Fruit fly (Drosophila melanogaster) whole organism, embryonic: ENCODE results near the gene Sf3b3.
A peak's percentile ranks its signal among the peaks of the same experiment; 100 is the strongest.

Experiments used
- Abd-B ChIP-seq: fragments of 200-800 bp; sonication (Bioruptor generic); optimal IDR thresholded peaks from 2 replicates; lab custom pipeline; 2018; ENCODE audit warnings: missing biosample characterization, mild to moderate bottlenecking, missing genetic modification characterization, moderate library complexity
- Antp ChIP-seq: fragments of 200-800 bp; sonication (Bioruptor generic); optimal IDR thresholded peaks from 3 replicates; lab custom pipeline; 2016; ENCODE audit warnings: missing biosample characterization, missing genetic modification characterization
- B-H1 ChIP-seq: fragments of 200-800 bp; sonication (Bioruptor generic); IDR thresholded peaks from 3 replicates; pipeline ENCODE4 v1.3.6; 2022; ENCODE audit warnings: missing biosample characterization, missing genetic modification characterization
- BtbVII ChIP-seq: fragments of 200-800 bp; sonication (Bioruptor generic); optimal IDR thresholded peaks from 3 replicates; lab custom pipeline; 2017; ENCODE audit warnings: missing biosample characterization, mild to moderate bottlenecking, missing genetic modification characterization
- CG1024 ChIP-seq: fragments of 200-800 bp; sonication (Bioruptor generic); IDR thresholded peaks from 2 replicates; pipeline ENCODE4 v1.3.6; 2022; ENCODE audit warnings: missing biosample characterization, missing genetic modification characterization
- CG10462 ChIP-seq: fragments of 200-800 bp; sonication (Bioruptor generic); optimal IDR thresholded peaks from 2 replicates; lab custom pipeline; 2016; ENCODE audit warnings: missing biosample characterization, missing genetic modification characterization
- CG10654 ChIP-seq: fragments of 200-800 bp; sonication (Bioruptor generic); optimal IDR thresholded peaks from 2 replicates; lab custom pipeline; 2016; ENCODE audit warnings: missing biosample characterization, missing genetic modification characterization
- CG11504 ChIP-seq: fragments of 200-800 bp; sonication (Bioruptor generic); optimal IDR thresholded peaks from 3 replicates; lab custom pipeline; 2019; ENCODE audit warnings: missing biosample characterization, mild to moderate bottlenecking, missing genetic modification characterization, moderate library complexity
- CG11696 ChIP-seq: fragments of 200-800 bp; sonication (Bioruptor generic); IDR thresholded peaks from 2 replicates; pipeline ENCODE4 v1.3.6; 2022; ENCODE audit warnings: missing biosample characterization, missing genetic modification characterization
- CG12104 ChIP-seq: fragments of 200-800 bp; sonication (Bioruptor generic); optimal IDR thresholded peaks from 3 replicates; lab custom pipeline; 2016; ENCODE audit warnings: missing biosample characterization, missing genetic modification characterization
- CG12236 ChIP-seq: fragments of 200-800 bp; sonication (Bioruptor generic); optimal IDR thresholded peaks from 2 replicates; lab custom pipeline; 2016; ENCODE audit warnings: missing biosample characterization, missing genetic modification characterization
- CG1233 ChIP-seq: fragments of 200-800 bp; sonication (Bioruptor generic); optimal IDR thresholded peaks from 4 replicates; lab custom pipeline; 2018; ENCODE audit warnings: missing biosample characterization, mild to moderate bottlenecking, missing genetic modification characterization
- CG13123 ChIP-seq: fragments of 200-800 bp; sonication (Bioruptor generic); optimal IDR thresholded peaks from 2 replicates; lab custom pipeline; 2016; ENCODE audit warnings: missing biosample characterization, missing genetic modification characterization
- CG14014 ChIP-seq: fragments of 200-800 bp; sonication (Bioruptor generic); IDR thresholded peaks from 2 replicates; pipeline ENCODE4 v1.3.6; 2022; ENCODE audit warnings: missing biosample characterization, missing genetic modification characterization
- CG17802 ChIP-seq: fragments of 200-800 bp; sonication (Bioruptor generic); optimal IDR thresholded peaks from 2 replicates; lab custom pipeline; 2018; ENCODE audit warnings: missing biosample characterization, mild to moderate bottlenecking, missing genetic modification characterization, moderate library complexity
- CG2199 ChIP-seq: fragments of 200-800 bp; sonication (Bioruptor generic); IDR thresholded peaks from 3 replicates; pipeline ENCODE4 v1.3.6; 2022; ENCODE audit warnings: missing biosample characterization, missing genetic modification characterization
- CG2875 ChIP-seq: fragments of 200-800 bp; sonication (Bioruptor generic); optimal IDR thresholded peaks from 2 replicates; lab custom pipeline; 2017; ENCODE audit warnings: missing biosample characterization, mild to moderate bottlenecking, missing genetic modification characterization, missing genetic modification reagents
- CG32767 ChIP-seq: fragments of 200-800 bp; sonication (Bioruptor generic); IDR thresholded peaks from 2 replicates; pipeline ENCODE4 v1.3.6; 2022; ENCODE audit warnings: missing biosample characterization, missing genetic modification characterization
- CG32772 ChIP-seq: fragments of 200-800 bp; sonication (Bioruptor generic); IDR thresholded peaks from 2 replicates; pipeline ENCODE4 v1.3.6; 2022; ENCODE audit warnings: missing biosample characterization, missing genetic modification characterization
- CG4360 ChIP-seq: fragments of 200-800 bp; sonication (Bioruptor generic); IDR thresholded peaks from 2 replicates; pipeline ENCODE4 v1.3.6; 2022; ENCODE audit warnings: missing biosample characterization, missing genetic modification characterization
- CG43689 ChIP-seq: fragments of 200-800 bp; sonication (Bioruptor generic); IDR thresholded peaks from 2 replicates; pipeline ENCODE4 v1.3.6; 2022; ENCODE audit warnings: missing biosample characterization, missing genetic modification characterization
- CG9727 ChIP-seq: fragments of 200-800 bp; sonication (Bioruptor generic); optimal IDR thresholded peaks from 3 replicates; lab custom pipeline; 2017; ENCODE audit warnings: missing biosample characterization, mild to moderate bottlenecking, missing genetic modification characterization
- CG9876 ChIP-seq: fragments of 200-800 bp; sonication (Bioruptor generic); optimal IDR thresholded peaks from 2 replicates; lab custom pipeline; 2016; ENCODE audit warnings: missing biosample characterization, missing genetic modification characterization
- CHES-1-like ChIP-seq: fragments of 200-800 bp; sonication (Bioruptor generic); optimal IDR thresholded peaks from 2 replicates; lab custom pipeline; 2016; ENCODE audit warnings: missing biosample characterization, missing genetic modification characterization
- Dfd ChIP-seq, 2 experiments: fragments of >200 bp; optimal IDR thresholded peaks; 2 replicates each; lab custom pipeline; 2017; ENCODE audit warnings: missing biosample characterization in 2 of 2, missing genetic modification characterization in 2 of 2
- Dll ChIP-seq: fragments of 200-800 bp; sonication (Bioruptor generic); IDR thresholded peaks from 4 replicates; pipeline ENCODE4 v1.3.6; 2022; ENCODE audit warnings: missing biosample characterization, missing genetic modification characterization; ENCODE audit not compliant: partially characterized antibody
- Dp ChIP-seq: fragments of 200-800 bp; sonication (Bioruptor generic); optimal IDR thresholded peaks from 2 replicates; lab custom pipeline; 2018; ENCODE audit warnings: missing biosample characterization, mild to moderate bottlenecking, missing genetic modification characterization, moderate library complexity
- Ets97D ChIP-seq: fragments of 200-800 bp; sonication (Bioruptor generic); optimal IDR thresholded peaks from 3 replicates; lab custom pipeline; 2016; ENCODE audit warnings: missing biosample characterization, missing genetic modification characterization
- GATAe ChIP-seq: fragments of 200-800 bp; sonication (Bioruptor generic); conservative IDR thresholded peaks from 2 replicates; pipeline ENCODE4 v1.3.6; 2022; ENCODE audit warnings: missing biosample characterization, missing genetic modification characterization
- HHEX ChIP-seq: fragments of 200-800 bp; sonication (Bioruptor generic); optimal IDR thresholded peaks from 3 replicates; lab custom pipeline; 2017; ENCODE audit warnings: missing biosample characterization, mild to moderate bottlenecking, missing genetic modification characterization, missing genetic modification reagents
- Hmx ChIP-seq: fragments of 200-800 bp; sonication (Bioruptor generic); optimal IDR thresholded peaks from 2 replicates; lab custom pipeline; 2016; ENCODE audit warnings: missing biosample characterization, missing genetic modification characterization
- Hr78 ChIP-seq, 2 experiments: fragments of 200-800 bp in 1 of 2; fragments of >200 bp in 1 of 2; sonication (Bioruptor generic) in 1 of 2; optimal IDR thresholded peaks; 2 replicates each; lab custom pipeline; 2017 to 2019; ENCODE audit warnings: missing biosample characterization in 2 of 2, missing genetic modification characterization in 2 of 2, mild to moderate bottlenecking in 1 of 2, moderate library complexity in 1 of 2
- Lpt ChIP-seq: fragments of >200 bp; optimal IDR thresholded peaks from 2 replicates; lab custom pipeline; 2018; ENCODE audit warnings: missing biosample characterization, missing genetic modification characterization
- Myb ChIP-seq: fragments of 200-800 bp; sonication (Bioruptor generic); optimal IDR thresholded peaks from 2 replicates; lab custom pipeline; 2016; ENCODE audit warnings: missing biosample characterization, missing genetic modification characterization
- Oaz ChIP-seq: fragments of 200-800 bp; sonication (Bioruptor generic); IDR thresholded peaks from 2 replicates; pipeline ENCODE4 v1.3.6; 2022; ENCODE audit warnings: missing biosample characterization, missing genetic modification characterization
- Pdp1 ChIP-seq, 2 experiments: fragments of 200-800 bp; sonication (Bioruptor generic); optimal IDR thresholded peaks; 3 replicates each; lab custom pipeline; 2016; ENCODE audit warnings: missing biosample characterization in 2 of 2, missing genetic modification characterization in 2 of 2, mild to moderate bottlenecking in 1 of 2, moderate library complexity in 1 of 2
- Xrp1 ChIP-seq: fragments of 200-800 bp; sonication (Bioruptor generic); IDR thresholded peaks from 2 replicates; pipeline ENCODE4 v1.3.6; 2022; ENCODE audit warnings: missing biosample characterization, missing genetic modification characterization
- al ChIP-seq: fragments of 200-800 bp; sonication (Bioruptor generic); IDR thresholded peaks from 2 replicates; pipeline ENCODE4 v1.3.6; 2022; ENCODE audit warnings: missing biosample characterization, missing genetic modification characterization
- cas ChIP-seq: fragments of 200-800 bp; sonication (Bioruptor generic); IDR thresholded peaks from 2 replicates; pipeline ENCODE4 v1.3.6; 2022; ENCODE audit warnings: missing biosample characterization, missing genetic modification characterization
- chn ChIP-seq: fragments of 200-800 bp; sonication (Bioruptor generic); optimal IDR thresholded peaks from 2 replicates; lab custom pipeline; 2016; ENCODE audit warnings: missing biosample characterization, missing genetic modification characterization
- disco-r ChIP-seq: fragments of 200-800 bp; sonication (Bioruptor generic); optimal IDR thresholded peaks from 2 replicates; lab custom pipeline; 2016; ENCODE audit warnings: missing biosample characterization, missing genetic modification characterization
- dm ChIP-seq: fragments of 200-800 bp; sonication (Bioruptor generic); optimal IDR thresholded peaks from 3 replicates; lab custom pipeline; 2016; ENCODE audit warnings: missing biosample characterization, missing genetic modification characterization
- ewg ChIP-seq: fragments of 200-800 bp; sonication (Bioruptor generic); optimal IDR thresholded peaks from 3 replicates; lab custom pipeline; 2017; ENCODE audit warnings: mild to moderate bottlenecking, missing biosample characterization, missing genetic modification reagents, missing genetic modification characterization
- fd64A ChIP-seq: fragments of 200-800 bp; sonication (Bioruptor generic); optimal IDR thresholded peaks from 3 replicates; lab custom pipeline; 2018; ENCODE audit warnings: missing biosample characterization, mild to moderate bottlenecking, missing genetic modification characterization
- jigr1 ChIP-seq: fragments of 200-800 bp; sonication (Bioruptor generic); IDR thresholded peaks from 3 replicates; pipeline ENCODE4 v1.3.6; 2022; ENCODE audit warnings: missing biosample characterization, missing genetic modification characterization
- kah ChIP-seq: fragments of 200-800 bp; sonication (Bioruptor generic); optimal IDR thresholded peaks from 2 replicates; lab custom pipeline; 2018; ENCODE audit warnings: missing biosample characterization, mild to moderate bottlenecking, missing genetic modification characterization
- stwl ChIP-seq: fragments of 200-800 bp; sonication (Bioruptor generic); optimal IDR thresholded peaks from 3 replicates; lab custom pipeline; 2018; ENCODE audit warnings: missing biosample characterization, mild to moderate bottlenecking, missing genetic modification characterization, moderate library complexity
- vfl ChIP-seq: fragments of 200-800 bp; sonication (Bioruptor generic); optimal IDR thresholded peaks from 2 replicates; lab custom pipeline; 2016; ENCODE audit warnings: missing biosample characterization, missing genetic modification characterization
- z ChIP-seq: fragments of 200-800 bp; sonication (Bioruptor generic); IDR thresholded peaks from 3 replicates; pipeline ENCODE4 v1.3.6; 2022; ENCODE audit warnings: missing biosample characterization, missing genetic modification characterization

Gene Sf3b3

dm6 chr3L:780867-781701, 52.1 kb downstream of the Sf3b3 start (continued):
- peak; percentile 93 for TF ChIP-seq CG32767 (GFP tag; lab: Robert Waterston, UW)
- peak; percentile 95 for TF ChIP-seq GATAe
- peak; percentile 78 for TF ChIP-seq CG1233 (GFP tag; lab: Kevin White, UChicago)
- TF ChIP-seq CG1024 (GFP tag; lab: Robert Waterston, UW), result peak; percentile 90
- TF ChIP-seq jigr1 (GFP tag; lab: Robert Waterston, UW), result peak; percentile 86

DNA sequence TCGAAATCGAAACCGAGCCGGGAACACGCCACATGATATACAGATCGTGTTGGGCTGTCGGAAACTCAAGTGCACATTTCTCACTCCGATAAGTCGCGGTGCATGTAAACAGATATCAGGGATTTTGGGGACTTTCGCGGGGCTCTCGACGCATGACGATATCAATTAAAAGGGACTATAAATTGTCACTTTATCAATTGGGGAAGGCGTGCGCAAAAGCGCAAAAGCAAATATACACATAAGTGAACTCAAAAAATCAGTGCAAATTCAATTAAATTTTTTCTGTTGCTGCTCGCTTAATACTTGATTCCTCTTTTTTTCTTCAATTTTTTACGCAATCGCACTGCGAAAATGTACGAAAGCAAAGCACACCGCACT, 52.7 kb downstream of the Sf3b3 start:
- no peak for TF ChIP-seq CG2199 (GFP tag; lab: Robert Waterston, UW)
- no peak for TF ChIP-seq Dp (GFP tag; lab: Kevin White, UChicago)
- TF ChIP-seq BtbVII, result no peak
- no peak for TF ChIP-seq CG14014 (GFP tag; lab: Robert Waterston, UW)
- TF ChIP-seq Dll (GFP tag; lab: Robert Waterston, UW), result no peak
- TF ChIP-seq CG43689 (GFP tag; lab: Robert Waterston, UW), result 0 out of 2 replicates have a peak, but pooled peaks have one; percentile 10
- TF ChIP-seq vfl (GFP tag; lab: Kevin White, UChicago), result no peak
- no peak for TF ChIP-seq Antp (GFP tag; lab: Kevin White, UChicago)
- TF ChIP-seq Oaz (GFP tag; lab: Robert Waterston, UW), result no peak
- TF ChIP-seq kah, result no peak
- TF ChIP-seq Hr78 (GFP tag; optimal IDR thresholded peaks at IDR 0.05; lab: Kevin White, UChicago), result no peak
- no peak for TF ChIP-seq B-H1 (GFP tag; lab: Robert Waterston, UW)
- no peak for TF ChIP-seq Abd-B (GFP tag; lab: Kevin White, UChicago)
- TF ChIP-seq Myb (GFP tag; lab: Kevin White, UChicago), result no peak
- TF ChIP-seq CG13123, result no peak
- no peak for TF ChIP-seq z (GFP tag; lab: Robert Waterston, UW)
- no peak for TF ChIP-seq CG9876 (GFP tag; lab: Kevin White, UChicago)
- TF ChIP-seq CG10654 (GFP tag; lab: Kevin White, UChicago), result no peak
- no peak for TF ChIP-seq CG9727 (GFP tag; lab: Kevin White, UChicago)
- no peak for TF ChIP-seq Dfd (GFP tag; optimal IDR thresholded peaks at IDR 0.05; lab: Kevin White, UChicago)
- TF ChIP-seq chn (GFP tag; lab: Kevin White, UChicago), result no peak
- TF ChIP-seq HHEX, result no peak
- peak in 1 of 2 experiments; percentile 22 for TF ChIP-seq Pdp1 (GFP tag; optimal IDR thresholded peaks at IDR 0.05; lab: Kevin White, UChicago)
- TF ChIP-seq CG10462, result no peak
- no peak for TF ChIP-seq CG11504 (tag; lab: Kevin White, UChicago)
- TF ChIP-seq CG4360 (GFP tag; lab: Robert Waterston, UW), result no peak
- TF ChIP-seq stwl (tag; lab: Kevin White, UChicago), result peak; percentile 32
- no peak for TF ChIP-seq ewg (GFP tag; lab: Kevin White, UChicago)
- TF ChIP-seq CG12104 (GFP tag; lab: Kevin White, UChicago), result no peak
- 0 out of 2 replicates have a peak, but pooled peaks have one; percentile 5 for TF ChIP-seq CG11696 (GFP tag; lab: Robert Waterston, UW)
- TF ChIP-seq CHES-1-like (GFP tag; lab: Kevin White, UChicago), result no peak
- no peak for TF ChIP-seq disco-r
- TF ChIP-seq, all 482 proteins: peak for 4

DNA sequence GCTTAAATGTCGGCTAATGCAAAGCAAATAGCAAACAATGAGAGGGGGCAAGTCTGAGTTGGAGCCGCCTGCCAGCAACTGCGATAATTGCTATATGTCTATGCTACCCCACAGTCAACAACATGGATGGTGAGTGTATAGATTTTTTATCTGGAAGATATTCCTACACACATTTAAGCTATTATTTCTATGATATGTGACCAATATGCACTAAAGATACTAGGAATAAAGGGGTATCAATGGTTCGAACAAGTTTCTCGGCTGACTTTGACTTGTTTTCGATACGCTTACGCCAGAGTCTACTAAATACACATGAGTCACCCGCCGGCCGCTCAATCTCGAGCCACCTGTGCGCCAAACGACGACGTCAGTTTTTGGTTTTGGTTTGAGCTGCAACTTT, 54.2 kb downstream of the Sf3b3 start:
- TF ChIP-seq CG17802, result no peak
- TF ChIP-seq Lpt (GFP tag; lab: Kevin White, UChicago), result no peak
- TF ChIP-seq dm, result no peak
- TF ChIP-seq Ets97D (GFP tag; lab: Kevin White, UChicago), result no peak
- no peak for TF ChIP-seq Hmx (GFP tag; lab: Kevin White, UChicago)
- no peak for TF ChIP-seq CG12236 (GFP tag; lab: Kevin White, UChicago)
- TF ChIP-seq CG2875, result peak; percentile 17
- no peak for TF ChIP-seq fd64A (GFP tag; lab: Kevin White, UChicago)
- TF ChIP-seq Xrp1, result no peak
- TF ChIP-seq CG32772, result no peak
- TF ChIP-seq CG1233 (GFP tag; lab: Kevin White, UChicago), result no peak
- no peak for TF ChIP-seq cas (GFP tag; lab: Robert Waterston, UW)
- TF ChIP-seq al (GFP tag; lab: Robert Waterston, UW), result no peak
